Worm (Caenorhabditis elegans) whole organism, L4 larva: ENCODE results near the gene C04B4.4.

Experiments used
- D1046.2 ChIP-seq: fragments of 200-800 bp; sonication (Bioruptor generic); IDR thresholded peaks from 2 replicates; pipeline ENCODE4 v1.3.6; 2022; ENCODE audit warnings: missing genetic modification characterization, missing compliant biosample characterization
- F10B5.3 ChIP-seq: sonication (generic microtip); optimal IDR thresholded peaks from 2 replicates; lab custom pipeline; 2016; ENCODE audit warnings: mild to moderate bottlenecking, missing genetic modification characterization, missing compliant biosample characterization
- F26F4.8 ChIP-seq: fragments of 200-800 bp; sonication (Bioruptor generic); conservative IDR thresholded peaks from 2 replicates; pipeline ENCODE4 v1.3.6; 2022; ENCODE audit warnings: missing genetic modification characterization, missing compliant biosample characterization
- F37D6.2 ChIP-seq: sonication (generic microtip); optimal IDR thresholded peaks from 2 replicates; lab custom pipeline; 2016; ENCODE audit warnings: mild to moderate bottlenecking, missing genetic modification characterization, missing compliant biosample characterization
- Y105C5A.15 ChIP-seq: fragments of 200-800 bp; sonication (Bioruptor generic); IDR thresholded peaks from 2 replicates; pipeline ENCODE4 v1.3.6; 2022; ENCODE audit warnings: missing genetic modification characterization, missing compliant biosample characterization
- Y5F2A.4 ChIP-seq: fragments of 200-800 bp; sonication (Bioruptor generic); optimal IDR thresholded peaks from 2 replicates; lab custom pipeline; 2018; ENCODE audit warnings: mild to moderate bottlenecking, missing genetic modification characterization, missing compliant biosample characterization
- Y75B8A.6 ChIP-seq: fragments of 200-800 bp; sonication (Bioruptor generic); IDR thresholded peaks from 2 replicates; pipeline ENCODE4 v1.3.6; 2022; ENCODE audit warnings: missing genetic modification reagents, missing genetic modification characterization, missing compliant biosample characterization
- ZK546.5 ChIP-seq, 2 experiments: sonication (generic microtip); optimal IDR thresholded peaks; 2 replicates each; lab custom pipeline; 2017; ENCODE audit warnings: missing biosample characterization in 2 of 2, missing genetic modification characterization in 2 of 2
- aha-1 ChIP-seq: fragments of 150-350 bp; peaks from one replicate; lab custom pipeline; 2014; ENCODE audit warnings: missing biosample characterization, missing genetic modification characterization
- ceh-20 ChIP-seq: fragments of 200-800 bp; sonication (Bioruptor generic); IDR thresholded peaks from 2 replicates; pipeline ENCODE4 v1.3.6; 2022; ENCODE audit warnings: missing genetic modification reagents, missing genetic modification characterization, missing compliant biosample characterization
- ceh-32 ChIP-seq: sonication (generic microtip); optimal IDR thresholded peaks from 2 replicates; lab custom pipeline; 2016; ENCODE audit warnings: mild to moderate bottlenecking, missing genetic modification characterization, missing compliant biosample characterization; ENCODE audit not compliant: poor library complexity
- ceh-44 ChIP-seq: fragments of 200-800 bp; sonication (Bioruptor generic); IDR thresholded peaks from 2 replicates; pipeline ENCODE4 v1.3.6; 2022; ENCODE audit warnings: missing genetic modification reagents, missing genetic modification characterization, missing compliant biosample characterization
- ctbp-1 ChIP-seq: fragments of 200-800 bp; sonication (Bioruptor generic); IDR thresholded peaks from 2 replicates; pipeline ENCODE4 v1.3.6; 2022; ENCODE audit warnings: missing genetic modification reagents, missing genetic modification characterization, missing compliant biosample characterization
- daf-8 ChIP-seq: fragments of 200-800 bp; sonication (Bioruptor generic); IDR thresholded peaks from 2 replicates; pipeline ENCODE4 v1.3.6; 2022; ENCODE audit warnings: missing genetic modification characterization, missing compliant biosample characterization
- dmd-8 ChIP-seq: fragments of 200-800 bp; sonication (Bioruptor generic); IDR thresholded peaks from 2 replicates; pipeline ENCODE4 v1.3.6; 2022; ENCODE audit warnings: missing genetic modification characterization, missing compliant biosample characterization
- egl-43 ChIP-seq: fragments of 200-800 bp; sonication (Bioruptor generic); IDR thresholded peaks from 2 replicates; pipeline ENCODE4 v1.3.6; 2022; ENCODE audit warnings: missing genetic modification reagents, missing genetic modification characterization, missing compliant biosample characterization
- hlh-30 ChIP-seq: sonication (generic microtip); optimal IDR thresholded peaks from 2 replicates; lab custom pipeline; 2017; ENCODE audit warnings: antibody characterized with exemption, mild to moderate bottlenecking, missing genetic modification characterization, missing compliant biosample characterization; ENCODE audit not compliant: insufficient read depth
- hmg-1.1 ChIP-seq: fragments of 200-800 bp; sonication (Bioruptor generic); IDR thresholded peaks from 2 replicates; pipeline ENCODE4 v1.3.6; 2022; ENCODE audit warnings: missing genetic modification reagents, missing genetic modification characterization, missing compliant biosample characterization
- lim-7 ChIP-seq: fragments of 200-800 bp; sonication (Bioruptor generic); IDR thresholded peaks from 2 replicates; pipeline ENCODE4 v1.3.6; 2022; ENCODE audit warnings: missing genetic modification characterization, missing compliant biosample characterization
- lin-29 ChIP-seq: fragments of 200-800 bp; sonication (Bioruptor generic); IDR thresholded peaks from 2 replicates; pipeline ENCODE4 v1.3.6; 2022; ENCODE audit warnings: missing genetic modification reagents, missing genetic modification characterization, missing compliant biosample characterization
- lin-38 ChIP-seq: fragments of 200-800 bp; sonication (Bioruptor generic); IDR thresholded peaks from 2 replicates; pipeline ENCODE4 v1.3.6; 2022; ENCODE audit warnings: missing genetic modification reagents, missing genetic modification characterization, missing compliant biosample characterization
- lsy-2 ChIP-seq, 2 experiments: fragments of 150-350 bp in 1 of 2; sonication (generic microtip) in 1 of 2; optimal IDR thresholded peaks; 2 replicates each; lab custom pipeline; 2014 to 2017; ENCODE audit warnings: missing biosample characterization in 2 of 2, missing genetic modification characterization in 2 of 2
- madf-9 ChIP-seq: fragments of 200-800 bp; sonication (Bioruptor generic); conservative IDR thresholded peaks from 2 replicates; pipeline ENCODE4 v1.3.6; 2022; ENCODE audit warnings: missing genetic modification reagents, missing genetic modification characterization, missing compliant biosample characterization
- nhr-25 ChIP-seq: sonication (generic microtip); optimal IDR thresholded peaks from 2 replicates; lab custom pipeline; 2017; ENCODE audit warnings: missing genetic modification characterization, mild to moderate bottlenecking, missing compliant biosample characterization, antibody characterized with exemption, moderate library complexity, borderline replicate concordance; ENCODE audit not compliant: insufficient read depth
- nhr-48 ChIP-seq: sonication (generic microtip); optimal IDR thresholded peaks from 2 replicates; lab custom pipeline; 2016; ENCODE audit warnings: mild to moderate bottlenecking, missing genetic modification characterization, missing compliant biosample characterization
- nhr-6 ChIP-seq: fragments of 150-350 bp; optimal IDR thresholded peaks from 2 replicates; lab custom pipeline; 2014; ENCODE audit warnings: missing biosample characterization, missing genetic modification characterization
- nhr-77 ChIP-seq: fragments of 150-350 bp; optimal IDR thresholded peaks from 2 replicates; lab custom pipeline; 2014; ENCODE audit warnings: missing biosample characterization, missing genetic modification characterization
- sdz-12 ChIP-seq: fragments of 200-800 bp; sonication (Bioruptor generic); optimal IDR thresholded peaks from 2 replicates; lab custom pipeline; 2018; ENCODE audit warnings: mild to moderate bottlenecking, missing genetic modification characterization, missing compliant biosample characterization
- set-16 ChIP-seq: fragments of 200-800 bp; sonication (Bioruptor generic); IDR thresholded peaks from 2 replicates; pipeline ENCODE4 v1.3.6; 2022; ENCODE audit warnings: missing genetic modification reagents, missing genetic modification characterization, missing compliant biosample characterization
- snpc-1.2 ChIP-seq: fragments of 200-800 bp; sonication (Bioruptor generic); IDR thresholded peaks from 2 replicates; pipeline ENCODE4 v1.3.6; 2022; ENCODE audit warnings: missing genetic modification reagents, missing genetic modification characterization, missing compliant biosample characterization
- tra-1 ChIP-seq: fragments of 200-800 bp; sonication (Bioruptor generic); IDR thresholded peaks from 2 replicates; pipeline ENCODE4 v1.3.6; 2022; ENCODE audit warnings: missing genetic modification reagents, missing genetic modification characterization, missing compliant biosample characterization
- unc-130 ChIP-seq: sonication (generic microtip); optimal IDR thresholded peaks from 2 replicates; lab custom pipeline; 2016; ENCODE audit warnings: missing genetic modification reagents, missing genetic modification characterization, missing compliant biosample characterization
- unc-62 ChIP-seq, 3 experiments: fragments of 150-350 bp in 1 of 3; sonication (generic microtip); optimal IDR thresholded peaks in 2 of 3; peaks in 1 of 3; 1 replicate in 1 of 3; 2 replicates in 2 of 3; lab custom pipeline; 2014 to 2017; ENCODE audit warnings: missing biosample characterization in 3 of 3, missing genetic modification characterization in 3 of 3, missing genetic modification reagents in 3 of 3, missing genotype in 1 of 3

C04B4.4 gene

DNA sequence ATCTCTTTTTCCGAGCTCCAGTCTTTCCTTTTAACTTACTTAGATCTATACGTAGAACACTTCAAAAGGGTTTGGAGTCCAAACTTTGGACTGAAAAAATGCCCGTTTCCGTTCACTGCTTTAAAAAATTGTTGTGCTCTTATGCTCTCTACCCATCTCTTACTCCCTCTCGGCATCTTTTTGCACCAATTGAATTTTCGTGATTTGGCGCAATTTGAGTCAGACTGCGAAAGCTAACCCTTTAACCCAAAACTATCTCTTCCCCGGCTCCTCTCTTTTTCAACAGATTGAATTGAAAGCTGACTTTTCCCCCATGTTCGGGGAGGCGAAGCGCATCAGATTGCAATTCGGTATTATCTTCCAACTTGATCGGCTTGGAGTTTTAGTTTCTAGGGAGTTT lies 38.5 kb upstream of the C04B4.4 start:
- TF ChIP-seq daf-8 (GFP tag; lab: Robert Waterston, UW) (no peak), lim-7 (GFP tag; lab: Robert Waterston, UW) (no peak), lin-38 (GFP tag; lab: Robert Waterston, UW) (no peak), sdz-12 (GFP tag; lab: Kevin White, UChicago) (no peak), lin-29 (GFP tag; lab: Robert Waterston, UW) (no peak), tra-1 (no peak), nhr-48 (tag; lab: Kevin White, UChicago) (no peak), Y75B8A.6 (GFP tag; lab: Robert Waterston, UW) (no peak), snpc-1.2 (no peak), unc-62 (GFP tag; optimal IDR thresholded peaks at IDR 0.05 in 1 of 2; lab: Kevin White, UChicago) (no peak), unc-62 (tag; optimal IDR thresholded peaks at IDR 0.05; lab: Kevin White, UChicago) (no peak), nhr-77 (tag; lab: Kevin White, UChicago) (no peak), egl-43 (GFP tag; lab: Robert Waterston, UW) (no peak)
- TF ChIP-seq, all 104 proteins: peak for 0

DNA sequence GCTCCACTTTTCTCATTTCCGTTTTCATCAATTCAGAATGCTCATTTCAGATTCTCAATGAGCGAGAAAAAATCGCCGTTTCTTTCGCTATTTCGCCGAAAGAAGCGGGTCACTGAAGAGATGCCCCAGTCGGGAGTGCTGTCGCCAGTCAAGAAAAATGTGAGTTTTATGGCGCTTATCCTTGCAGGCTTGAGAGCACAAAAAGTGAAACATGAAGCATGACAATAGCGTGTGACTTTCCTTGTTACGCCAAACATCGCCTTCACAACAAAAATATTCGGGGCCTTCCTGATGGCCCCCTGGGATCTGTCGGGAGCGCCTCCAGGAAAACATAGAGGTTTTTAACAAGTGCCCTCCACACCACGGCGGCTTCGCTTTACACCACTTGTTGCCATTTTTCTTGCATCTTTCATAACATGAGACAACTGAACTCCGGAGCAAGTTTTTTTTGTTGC lies 34.0 kb upstream of the C04B4.4 start, which contains the start of gene E01G6.2:
Gene E01G6.2 (plus strand): TSS at position 51 of the 455 bp plus-strand sequence.
- no peak for TF ChIP-seq Y5F2A.4 (GFP tag; lab: Kevin White, UChicago)
- no peak for TF ChIP-seq F37D6.2
- no peak for TF ChIP-seq ZK546.5 (tag; optimal IDR thresholded peaks at IDR 0.05; lab: Kevin White, UChicago)
- peak; percentile 56 for TF ChIP-seq hlh-30
- 0 out of 2 replicates have a peak, but pooled peaks have one; percentile 29 for TF ChIP-seq ceh-20 (GFP tag; lab: Robert Waterston, UW)
- TF ChIP-seq aha-1, result peak; percentile 94
- 0 out of 2 replicates have a peak, but pooled peaks have one; percentile 31 for TF ChIP-seq hmg-1.1 (GFP tag; lab: Robert Waterston, UW)

DNA sequence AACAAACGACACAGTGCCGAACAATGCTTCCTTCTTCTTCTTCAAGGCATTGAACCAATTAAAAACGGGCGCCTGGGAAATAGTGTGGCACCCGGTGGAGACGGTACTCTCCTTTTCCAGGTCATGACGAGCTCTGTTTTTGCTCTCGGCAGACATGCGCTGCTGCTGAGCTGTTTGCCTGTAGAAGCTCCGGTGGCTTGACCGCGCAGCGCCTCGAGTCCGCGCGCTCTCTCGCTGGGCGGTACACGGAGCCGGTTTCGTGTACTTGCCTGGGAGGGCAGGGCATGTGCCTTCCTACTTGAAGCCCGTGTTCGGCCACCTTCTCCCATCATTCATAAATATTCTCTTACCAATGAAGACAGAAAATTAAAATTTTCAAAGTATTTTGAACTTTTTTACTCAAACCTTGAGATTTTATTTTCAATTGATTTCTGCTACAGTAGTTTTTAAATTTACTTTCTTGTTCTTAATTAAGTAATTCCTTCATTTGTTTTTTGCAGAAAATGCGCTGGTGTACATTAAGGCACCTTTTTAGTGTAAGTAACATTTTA lies 30.2 kb upstream of the C04B4.4 start, which contains the start of gene E01G6.1:
Gene E01G6.1 (plus strand): TSS at position 501 of the 551 bp plus-strand sequence.
- 0 out of 2 replicates have a peak, but pooled peaks have one; percentile 37 for TF ChIP-seq dmd-8
- TF ChIP-seq tra-1, result no peak
- TF ChIP-seq set-16 (GFP tag; lab: Robert Waterston, UW), result peak; percentile 93
- TF ChIP-seq, all 104 proteins: peak for 2

DNA sequence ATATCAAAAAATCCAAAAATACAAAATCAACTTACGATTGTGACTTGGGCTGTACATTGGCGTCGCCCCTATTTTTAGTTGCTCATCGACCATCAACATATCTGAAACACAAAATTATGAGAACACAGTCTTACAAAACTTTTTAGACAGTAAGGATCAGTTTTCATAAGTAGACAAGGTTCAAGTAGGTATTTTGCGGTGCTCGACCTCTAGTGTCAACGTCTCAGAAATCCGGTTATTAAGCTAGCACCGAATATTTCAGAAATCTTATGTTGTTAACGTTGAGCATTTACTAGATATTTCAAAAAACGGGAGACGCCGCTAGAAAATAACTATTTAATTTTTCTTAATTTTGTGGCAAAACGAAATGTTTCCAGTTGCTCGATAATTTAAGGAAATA lies 19.8 kb upstream of the C04B4.4 start, which contains the start of gene otpl-8:
Gene otpl-8 (minus strand): TSS at position 101 of the 400 bp plus-strand sequence.
- TF ChIP-seq ceh-44 (GFP tag; lab: Robert Waterston, UW) (no peak), snpc-1.2 (no peak), madf-9 (no peak), ctbp-1 (GFP tag; lab: Robert Waterston, UW) (no peak), Y105C5A.15 (GFP tag; lab: Robert Waterston, UW) (no peak), nhr-25 (tag; lab: Kevin White, UChicago) (no peak), D1046.2 (GFP tag; lab: Robert Waterston, UW) (no peak), nhr-6 (tag; lab: Kevin White, UChicago) (no peak), nhr-77 (tag; lab: Kevin White, UChicago) (no peak), nhr-48 (tag; lab: Kevin White, UChicago) (no peak), unc-130 (no peak), F26F4.8 (GFP tag; lab: Robert Waterston, UW) (no peak), hmg-1.1 (GFP tag; lab: Robert Waterston, UW) (no peak), F10B5.3 (tag; lab: Kevin White, UChicago) (no peak), lsy-2 (tag; optimal IDR thresholded peaks at IDR 0.05; lab: Kevin White, UChicago) (no peak), ceh-32 (no peak), sdz-12 (GFP tag; lab: Kevin White, UChicago) (no peak)
